Worm (Caenorhabditis elegans): ENCODE data around the gene C08E3.1.

C08E3.1 gene

ce11 chrII:1663516-1663915 lies 29.9 kb downstream of the C08E3.1 start, which contains the start of gene duxl-1 (continued):
- TF ChIP-seq nhr-129 (tag; optimal IDR thresholded peaks at IDR 0.05) (peak; percentile 11), crh-2 (tag; optimal IDR thresholded peaks at IDR 0.05) (no peak), mdl-1 (tag; optimal IDR thresholded peaks at IDR 0.05) (no peak)

DNA sequence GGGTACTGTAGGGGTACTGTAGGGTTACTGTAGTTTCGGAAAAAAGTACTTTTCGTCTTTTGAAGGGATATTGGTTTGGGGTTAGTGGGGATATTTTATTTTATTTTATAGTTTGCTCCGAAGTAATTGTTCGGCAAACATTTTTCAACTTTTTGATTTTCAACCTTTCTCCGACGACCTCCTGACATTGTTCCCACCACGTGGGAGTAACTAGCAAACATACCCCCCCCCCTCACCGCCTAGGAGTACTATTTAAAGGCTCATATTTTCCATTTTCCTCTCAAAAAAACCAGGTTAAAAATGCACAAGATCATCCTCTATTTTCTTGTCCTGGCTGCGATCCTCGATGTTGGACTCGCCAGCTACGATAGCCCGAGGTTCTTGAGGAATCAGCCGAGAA lies 32.4 kb downstream of the C08E3.1 start, which contains the start of gene srlf-29:
srlf-29 (plus strand) TSS at position 301 of the 400 bp plus-strand sequence.
- no peak for TF ChIP-seq Y55F3AM.14 (GFP tag; optimal IDR thresholded peaks at IDR 0.05)
- TF ChIP-seq elt-3 (tag; optimal IDR thresholded peaks at IDR 0.05): no peak
- no peak for TF ChIP-seq mbf-1 (tag; optimal IDR thresholded peaks at IDR 0.05)
- TF ChIP-seq gmeb-1 (tag; optimal IDR thresholded peaks at IDR 0.05): no peak
- TF ChIP-seq unc-39 (tag; optimal IDR thresholded peaks at IDR 0.05): no peak
- no peak for TF ChIP-seq sma-3 (GFP tag; optimal IDR thresholded peaks at IDR 0.05)
- TF ChIP-seq ZK546.5 (tag; optimal IDR thresholded peaks at IDR 0.05): no peak
- no peak for TF ChIP-seq ceh-82 (tag; optimal IDR thresholded peaks at IDR 0.05)

DNA sequence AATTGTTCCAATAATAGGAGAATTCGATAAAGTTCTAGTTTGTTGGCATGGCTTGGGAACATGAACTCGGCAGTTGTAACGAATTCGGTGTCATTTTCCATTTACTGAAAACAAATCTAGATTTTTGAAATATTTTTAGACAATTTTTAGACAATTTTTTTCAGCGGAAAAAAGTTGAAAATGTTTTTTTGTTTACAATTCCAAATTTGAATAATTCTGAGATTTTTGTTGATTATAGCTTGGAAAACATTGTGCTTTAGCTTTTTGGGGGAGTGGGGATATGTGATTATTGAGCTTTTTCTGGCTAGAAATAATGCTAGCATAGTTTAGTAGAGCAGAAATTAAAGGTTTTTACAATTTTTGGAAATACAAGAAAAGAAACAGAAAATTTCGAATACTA lies 35.3 kb downstream of the C08E3.1 start, which contains the start of gene srw-97:
srw-97 (minus strand) TSS at position 101 of the 400 bp plus-strand sequence.
- TF ChIP-seq sma-9 (GFP tag; optimal IDR thresholded peaks at IDR 0.05) (no peak), sma-9 (tag; optimal IDR thresholded peaks at IDR 0.05) (no peak), lin-39 (tag; optimal IDR thresholded peaks at IDR 0.05) (no peak), ZK546.5 (tag; optimal IDR thresholded peaks at IDR 0.05) (no peak), alr-1 (tag; optimal IDR thresholded peaks at IDR 0.05) (no peak), lin-11 (tag; optimal IDR thresholded peaks at IDR 0.05) (no peak), R02D3.7 (tag; optimal IDR thresholded peaks at IDR 0.05) (no peak), mab-5 (tag; optimal IDR thresholded peaks at IDR 0.05) (no peak), nhr-6 (tag; optimal IDR thresholded peaks at IDR 0.05) (no peak), mbf-1 (tag; optimal IDR thresholded peaks at IDR 0.05) (no peak), gmeb-1 (tag; optimal IDR thresholded peaks at IDR 0.05) (no peak), aly-2 (tag; optimal IDR thresholded peaks at IDR 0.05) (no peak)

DNA sequence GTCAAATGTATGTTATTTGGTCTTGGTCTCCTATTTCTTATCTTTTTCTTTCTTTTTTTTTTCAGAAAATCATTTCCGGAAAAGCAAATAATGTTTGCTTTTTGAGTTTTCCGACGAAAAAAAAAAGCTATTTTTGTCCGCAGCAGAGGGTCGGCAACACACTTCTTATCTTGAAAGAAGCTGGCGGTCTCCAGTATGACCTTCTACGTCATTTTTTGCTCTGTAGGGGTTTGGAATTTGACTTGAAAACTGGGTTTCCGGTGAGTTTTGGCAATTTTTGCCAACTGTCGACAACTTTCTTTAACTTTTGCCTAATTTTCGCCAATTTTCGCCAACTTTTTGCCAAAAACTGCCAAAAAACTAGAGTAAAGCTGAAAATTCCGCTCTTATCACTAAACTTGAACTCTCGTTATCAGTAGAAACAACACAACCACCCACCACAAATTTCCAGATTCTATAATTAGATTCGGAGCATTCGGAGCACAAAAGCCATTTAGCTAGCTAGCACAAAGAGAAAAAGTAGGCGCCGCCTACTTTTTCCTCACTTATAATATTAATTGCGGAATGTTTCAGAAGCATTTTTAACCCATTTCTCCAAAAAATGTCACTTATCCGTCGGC lies 36.8 kb downstream of the C08E3.1 start, which contains the start of gene nhx-6:
nhx-6 (plus strand) TSS at position 570 of the 620 bp plus-strand sequence.
- TF ChIP-seq nhr-23 (tag; optimal IDR thresholded peaks at IDR 0.05) (peak; percentile 9), nhr-10 (tag; optimal IDR thresholded peaks at IDR 0.05) (no peak)

DNA sequence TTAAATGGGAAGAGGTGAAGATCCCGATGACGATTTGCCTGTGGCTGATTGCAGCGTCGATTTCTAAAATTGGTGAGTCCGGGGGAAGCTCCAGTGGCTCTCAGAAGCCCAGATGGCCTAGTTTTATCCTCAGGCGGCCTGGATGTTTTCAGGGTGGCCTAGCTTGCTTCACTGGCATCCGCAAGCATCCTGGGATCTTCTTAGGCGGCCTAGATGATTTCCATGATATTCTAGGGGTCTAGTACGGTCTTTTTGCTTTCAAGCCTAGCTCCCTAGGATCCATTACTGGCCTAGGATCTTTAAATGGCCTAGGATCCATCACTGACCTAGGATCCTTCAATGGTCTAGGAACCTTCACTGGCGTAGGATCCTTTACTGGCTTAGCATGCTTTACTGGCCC lies 37.4 kb downstream of the C08E3.1 start:
- TF ChIP-seq mab-5 (tag; optimal IDR thresholded peaks at IDR 0.05): no peak
- no peak for TF ChIP-seq nhr-10 (tag; optimal IDR thresholded peaks at IDR 0.05)
- no peak for TF ChIP-seq ztf-4 (tag; optimal IDR thresholded peaks at IDR 0.05)
- no peak for TF ChIP-seq nhr-77 (tag; optimal IDR thresholded peaks at IDR 0.05)
- TF ChIP-seq aly-2 (tag; optimal IDR thresholded peaks at IDR 0.05): no peak

ce11 chrII:1672673-1673072 lies 39.1 kb downstream of the C08E3.1 start:
- no peak for TF ChIP-seq sem-4 (tag; optimal IDR thresholded peaks at IDR 0.05)
- no peak for TF ChIP-seq mdl-1 (tag; optimal IDR thresholded peaks at IDR 0.05)
- TF ChIP-seq nhr-25 (tag; optimal IDR thresholded peaks at IDR 0.05): no peak
- TF ChIP-seq lin-11 (tag; optimal IDR thresholded peaks at IDR 0.05): no peak
- no peak for TF ChIP-seq blmp-1 (tag; optimal IDR thresholded peaks at IDR 0.05; ENCODE audit: insufficient read depth)
- TF ChIP-seq ZK546.5 (tag; optimal IDR thresholded peaks at IDR 0.05): no peak
- TF ChIP-seq ceh-82 (tag; optimal IDR thresholded peaks at IDR 0.05): no peak
- TF ChIP-seq fos-1 (tag; optimal IDR thresholded peaks at IDR 0.05): no peak
- TF ChIP-seq C34F6.9 (tag; optimal IDR thresholded peaks at IDR 0.05): no peak
- TF ChIP-seq nhr-77 (tag; optimal IDR thresholded peaks at IDR 0.05): no peak
- no peak for TF ChIP-seq alr-1 (tag; optimal IDR thresholded peaks at IDR 0.05)
- no peak for TF ChIP-seq nhr-11 (tag; optimal IDR thresholded peaks at IDR 0.05)
- TF ChIP-seq nhr-237 (tag; optimal IDR thresholded peaks at IDR 0.05): no peak
- no peak for TF ChIP-seq F13H6.1 (tag; optimal IDR thresholded peaks at IDR 0.05)
- no peak for TF ChIP-seq unc-39 (tag; optimal IDR thresholded peaks at IDR 0.05)
- TF ChIP-seq unc-55 (GFP tag; optimal IDR thresholded peaks at IDR 0.05): no peak
- no peak for TF ChIP-seq dmd-4 (tag; optimal IDR thresholded peaks at IDR 0.05)

Data from whole organism, L2 larva.